Worm (Caenorhabditis elegans): ENCODE results near the gene F14D7.6.

The F14D7.6 gene

DNA sequence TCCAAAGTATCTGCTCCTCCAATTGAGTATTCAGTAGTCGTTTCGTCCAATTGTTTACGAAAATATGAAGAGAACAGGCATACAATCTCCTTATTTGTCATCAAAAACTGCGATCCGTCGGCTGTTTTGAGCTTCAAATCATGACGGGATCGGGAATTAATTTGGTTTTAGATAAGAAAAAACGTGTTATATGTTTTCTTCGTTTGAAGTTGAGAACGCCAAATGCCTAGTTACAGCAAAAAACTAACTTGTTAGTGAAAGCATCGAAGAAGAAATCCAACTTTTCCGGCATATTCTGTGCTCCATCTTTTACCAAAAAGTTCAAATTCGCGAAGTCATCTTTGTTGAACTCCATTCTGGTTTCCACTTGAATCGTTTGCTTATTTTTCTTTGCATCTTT lies 11.8 kb upstream of the F14D7.6 start, which contains the start of gene F14D7.1:
F14D7.1 (minus strand) TSS at position 101 of the 400 bp plus-strand sequence.
- no peak for TF ChIP-seq athp-1 (tag; optimal IDR thresholded peaks at IDR 0.05)
- TF ChIP-seq gei-17 (GFP tag; optimal IDR thresholded peaks at IDR 0.05): no peak
- TF ChIP-seq D2030.7 (GFP tag; IDR thresholded peaks at IDR 0.05): no peak
- no peak for TF ChIP-seq egrh-3 (GFP tag; IDR thresholded peaks at IDR 0.05)
- TF ChIP-seq repo-1 (tag; optimal IDR thresholded peaks at IDR 0.05): no peak
- no peak for TF ChIP-seq nhr-90 (tag; optimal IDR thresholded peaks at IDR 0.05)
- TF ChIP-seq pbrm-1 (GFP tag; IDR thresholded peaks at IDR 0.05): no peak
- TF ChIP-seq egl-44 (GFP tag; IDR thresholded peaks at IDR 0.05): no peak

DNA sequence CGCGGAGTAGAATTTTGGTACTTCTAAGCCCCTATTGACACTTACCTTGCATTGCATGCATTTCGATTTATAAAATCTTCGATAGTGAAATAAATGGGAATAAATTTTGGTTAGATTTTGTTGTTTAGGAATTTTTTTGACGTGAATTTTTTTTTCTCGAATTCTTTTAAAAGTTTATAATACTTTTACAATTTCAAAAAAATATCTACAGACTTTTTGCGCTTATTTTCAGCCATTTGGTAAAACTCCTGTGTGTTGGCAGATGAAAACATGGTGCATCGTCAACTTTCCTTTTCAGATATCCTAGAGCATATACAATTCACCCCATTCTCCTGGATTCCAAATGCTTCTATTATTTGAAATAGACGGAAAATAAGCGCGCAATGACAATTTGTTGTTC lies 10.6 kb upstream of the F14D7.6 start, which contains the start of gene F14D7.18:
F14D7.18 (minus strand) TSS at position 101 of the 400 bp plus-strand sequence.
- TF ChIP-seq ztf-28 (GFP tag; IDR thresholded peaks at IDR 0.05): no peak
- TF ChIP-seq F37B4.10 (GFP tag; IDR thresholded peaks at IDR 0.05): no peak

DNA sequence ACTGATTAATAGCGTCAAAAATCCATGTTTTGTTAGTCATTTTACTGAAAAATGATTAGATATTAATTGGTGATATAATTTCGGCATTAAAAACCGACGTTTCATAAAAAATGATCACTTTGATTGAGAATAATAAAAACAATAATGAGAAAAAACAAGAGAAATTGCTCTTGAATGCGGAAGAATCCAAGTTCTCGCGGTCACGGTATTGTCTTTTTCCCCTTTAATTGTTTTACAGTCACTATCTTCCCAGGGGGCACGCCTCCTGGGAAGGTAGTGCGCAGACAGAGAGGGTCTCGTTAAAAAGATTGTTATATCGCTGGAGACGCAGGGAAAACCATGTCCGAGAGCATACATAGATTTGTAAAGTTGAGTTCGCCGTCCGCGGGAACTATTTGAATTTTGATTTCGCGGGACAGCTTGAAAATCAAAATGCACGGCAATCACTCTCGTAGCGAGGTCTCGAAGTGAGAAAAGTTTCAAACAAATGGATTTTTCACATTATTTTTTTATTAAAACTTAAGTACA lies 7.5 kb upstream of the F14D7.6 start, which contains the start of gene F14D7.2:
F14D7.2 (minus strand) TSS at position 51 of the 528 bp plus-strand sequence.
- TF ChIP-seq aptf-3 (GFP tag; IDR thresholded peaks at IDR 0.05) (peak; percentile 98), sea-2 (GFP tag; IDR thresholded peaks at IDR 0.05) (no peak), aptf-2 (GFP tag; conservative IDR thresholded peaks at IDR 0.05) (peak; percentile 99), B0019.2 (GFP tag; conservative IDR thresholded peaks at IDR 0.05) (no peak), snpc-1.1 (tag; optimal IDR thresholded peaks at IDR 0.05; ENCODE audit: insufficient read depth) (no peak), hmg-1.2 (GFP tag; IDR thresholded peaks at IDR 0.05) (peak; percentile 42; the same call in 1 of the 2 replicates), dpl-1 (GFP tag; optimal IDR thresholded peaks at IDR 0.05) (peak; percentile 1), repo-1 (tag; optimal IDR thresholded peaks at IDR 0.05) (no peak), B0035.1 (tag; optimal IDR thresholded peaks at IDR 0.05) (no peak), unc-62 (GFP tag; optimal IDR thresholded peaks at IDR 0.05) (no peak), snpc-1.3 (tag; optimal IDR thresholded peaks at IDR 0.05; ENCODE audit: insufficient read depth) (no peak), mxl-1 (tag; optimal IDR thresholded peaks at IDR 0.05) (no peak), dpff-1 (tag; optimal IDR thresholded peaks at IDR 0.05) (no peak), xnd-1 (tag; optimal IDR thresholded peaks at IDR 0.05) (peak; percentile 50), efl-1 (GFP tag; optimal IDR thresholded peaks at IDR 0.05) (peak; percentile 71), nfya-2 (GFP tag; IDR thresholded peaks at IDR 0.05) (no peak), dox-1 (GFP tag; IDR thresholded peaks at IDR 0.05) (no peak), hmg-20 (GFP tag; IDR thresholded peaks at IDR 0.05) (no peak), ztf-28 (GFP tag; IDR thresholded peaks at IDR 0.05) (no peak), ceh-58 (GFP tag; IDR thresholded peaks at IDR 0.05) (no peak), F39B2.1 (GFP tag; IDR thresholded peaks at IDR 0.05) (no peak), T26A5.8 (tag; optimal IDR thresholded peaks at IDR 0.05) (no peak), F33H1.4 (GFP tag; IDR thresholded peaks at IDR 0.05) (0 out of 2 replicates have a peak, but pooled peaks have one; percentile 15), somi-1 (GFP tag; optimal IDR thresholded peaks at IDR 0.05) (no peak), ekl-4 (GFP tag; IDR thresholded peaks at IDR 0.05) (no peak), lag-1 (GFP tag; IDR thresholded peaks at IDR 0.05) (no peak), hlh-12 (tag; optimal IDR thresholded peaks at IDR 0.05) (no peak), lsl-1 (GFP tag; optimal IDR thresholded peaks at IDR 0.05) (no peak), T07F8.4 (tag; optimal IDR thresholded peaks at IDR 0.05) (no peak), rec-8 (tag; optimal IDR thresholded peaks at IDR 0.05) (no peak), ZK185.1 (tag; optimal IDR thresholded peaks at IDR 0.05; ENCODE audit: poor library complexity, severe bottlenecking) (no peak), hrde-1 (tag; optimal IDR thresholded peaks at IDR 0.05; ENCODE audit: borderline replicate concordance) (no peak), attf-3 (GFP tag; conservative IDR thresholded peaks at IDR 0.05) (no peak), madf-8 (GFP tag; conservative IDR thresholded peaks at IDR 0.05) (peak; percentile 62), madf-6 (GFP tag; IDR thresholded peaks at IDR 0.05) (peak; percentile 80), athp-1 (tag; optimal IDR thresholded peaks at IDR 0.05) (no peak), ccch-3 (GFP tag; optimal IDR thresholded peaks at IDR 0.05) (no peak), die-1 (tag; optimal IDR thresholded peaks at IDR 0.05) (no peak)

All from whole organism, young adult.